Worm (Caenorhabditis elegans) whole organism, L1 larva: Measurements from ENCODE around the gene H28G03.2.
A peak's percentile ranks its signal among the peaks of the same experiment; 100 is the strongest.

Experiments used
- C04F5.9 ChIP-seq: sonication (generic microtip); optimal IDR thresholded peaks from 2 replicates; lab custom pipeline; 2016; ENCODE audit warnings: missing genetic modification characterization, missing compliant biosample characterization
- C34B4.2 ChIP-seq: sonication (generic microtip); optimal IDR thresholded peaks from 2 replicates; lab custom pipeline; 2017; ENCODE audit warnings: mild to moderate bottlenecking, missing genetic modification characterization, missing compliant biosample characterization
- Y116A8C.19 ChIP-seq: sonication (generic microtip); optimal IDR thresholded peaks from 2 replicates; lab custom pipeline; 2016; ENCODE audit warnings: missing compliant biosample characterization, missing genetic modification characterization, borderline replicate concordance
- aha-1 ChIP-seq: fragments of 150-350 bp; optimal IDR thresholded peaks from 2 replicates; lab custom pipeline; 2014; ENCODE audit warnings: missing biosample characterization, missing genetic modification characterization
- alr-1 ChIP-seq: fragments of 200-800 bp; sonication (Bioruptor generic); optimal IDR thresholded peaks from 2 replicates; lab custom pipeline; 2018; ENCODE audit warnings: borderline replicate concordance, mild to moderate bottlenecking, missing genetic modification characterization, missing compliant biosample characterization
- aly-2 ChIP-seq: fragments of 150-350 bp; optimal IDR thresholded peaks from 2 replicates; lab custom pipeline; 2014; ENCODE audit warnings: missing biosample characterization, missing genetic modification characterization
- ceh-63 ChIP-seq: fragments of 200-800 bp; sonication (Bioruptor generic); optimal IDR thresholded peaks from 2 replicates; lab custom pipeline; 2018; ENCODE audit warnings: mild to moderate bottlenecking, missing genetic modification characterization, missing compliant biosample characterization
- ceh-8 ChIP-seq: fragments of 200-800 bp; sonication (Bioruptor generic); optimal IDR thresholded peaks from 2 replicates; lab custom pipeline; 2018; ENCODE audit warnings: mild to moderate bottlenecking, missing genetic modification characterization, moderate library complexity, missing compliant biosample characterization
- ceh-82 ChIP-seq, 3 experiments: fragments of 150-350 bp in 1 of 3; sonication (generic microtip) in 2 of 3; optimal IDR thresholded peaks; 2 replicates each; lab custom pipeline; 2014 to 2017; ENCODE audit warnings: missing biosample characterization in 3 of 3, missing genetic modification characterization in 3 of 3
- ceh-88 ChIP-seq: fragments of 200-800 bp; sonication (Bioruptor generic); IDR thresholded peaks from 2 replicates; pipeline ENCODE4 v1.3.6; 2022; ENCODE audit warnings: missing genetic modification characterization, missing compliant biosample characterization
- ces-1 ChIP-seq: fragments of 150-350 bp; optimal IDR thresholded peaks from 2 replicates; lab custom pipeline; 2014; ENCODE audit warnings: missing biosample characterization, missing genetic modification reagents, missing genetic modification characterization
- dpl-1 ChIP-seq, 3 experiments: fragments of 150-350 bp in 2 of 3; sonication (generic microtip) in 1 of 3; optimal IDR thresholded peaks; 2 replicates each; lab custom pipeline; 2014 to 2017; ENCODE audit warnings: missing biosample characterization in 3 of 3, missing genetic modification characterization in 3 of 3, missing genetic modification reagents in 3 of 3
- dsc-1 ChIP-seq: sonication (generic microtip); optimal IDR thresholded peaks from 2 replicates; lab custom pipeline; 2016; ENCODE audit warnings: mild to moderate bottlenecking, missing genetic modification characterization, missing compliant biosample characterization
- efl-1 ChIP-seq, 4 experiments: fragments of 150-350 bp; optimal IDR thresholded peaks in 3 of 4; peaks in 1 of 4; 1 replicate in 1 of 4; 2 replicates in 3 of 4; lab custom pipeline; 2014; ENCODE audit warnings: missing biosample characterization in 2 of 4, missing genetic modification characterization in 2 of 4, missing genetic modification reagents in 2 of 4
- efl-3 ChIP-seq: fragments of 200-800 bp; sonication (Bioruptor generic); optimal IDR thresholded peaks from 2 replicates; lab custom pipeline; 2018; ENCODE audit warnings: mild to moderate bottlenecking, missing genetic modification characterization, missing compliant biosample characterization
- egl-13 ChIP-seq: sonication (generic microtip); optimal IDR thresholded peaks from 2 replicates; lab custom pipeline; 2016; ENCODE audit warnings: missing genotype, missing genetic modification reagents, missing genetic modification characterization, missing compliant biosample characterization
- egl-27 ChIP-seq, 2 experiments: fragments of 150-350 bp in 1 of 2; sonication (generic microtip); optimal IDR thresholded peaks; 3 replicates each; lab custom pipeline; 2017 to 2018; ENCODE audit warnings: missing biosample characterization in 2 of 2, missing genetic modification characterization in 2 of 2, missing genetic modification reagents in 2 of 2
- elt-2 ChIP-seq: sonication (generic microtip); optimal IDR thresholded peaks from 2 replicates; lab custom pipeline; 2016; ENCODE audit warnings: missing genetic modification characterization, mild to moderate bottlenecking, inconsistent platforms, missing compliant biosample characterization, missing genetic modification reagents
- elt-3 ChIP-seq, 6 experiments: fragments of 150-350 bp in 1 of 6; sonication (generic microtip); optimal IDR thresholded peaks; 2 replicates each; lab custom pipeline; 2017 to 2018; ENCODE audit warnings: missing biosample characterization in 6 of 6, missing genetic modification characterization in 6 of 6, inconsistent platforms in 1 of 6
- fkh-4 ChIP-seq: sonication (generic microtip); optimal IDR thresholded peaks from 2 replicates; lab custom pipeline; 2016; ENCODE audit warnings: missing compliant biosample characterization, missing genetic modification characterization, borderline replicate concordance
- fkh-8 ChIP-seq: sonication (generic microtip); optimal IDR thresholded peaks from 2 replicates; lab custom pipeline; 2016; ENCODE audit warnings: mild to moderate bottlenecking, missing genetic modification characterization, missing compliant biosample characterization
- grh-1 ChIP-seq: fragments of 200-800 bp; sonication (Bioruptor generic); IDR thresholded peaks from 2 replicates; pipeline ENCODE4 v1.3.6; 2022; ENCODE audit warnings: missing genetic modification reagents, missing genetic modification characterization, missing compliant biosample characterization
- hlh-17 ChIP-seq: fragments of 200-800 bp; sonication (Bioruptor generic); optimal IDR thresholded peaks from 2 replicates; lab custom pipeline; 2018; ENCODE audit warnings: missing genetic modification characterization, mild to moderate bottlenecking, missing compliant biosample characterization, moderate library complexity, borderline replicate concordance
- hlh-4 ChIP-seq: sonication (generic microtip); optimal IDR thresholded peaks from 2 replicates; lab custom pipeline; 2016; ENCODE audit warnings: mild to moderate bottlenecking, missing genetic modification characterization, missing compliant biosample characterization
- irx-1 ChIP-seq: sonication (generic microtip); optimal IDR thresholded peaks from 2 replicates; lab custom pipeline; 2016; ENCODE audit warnings: missing genetic modification characterization, missing compliant biosample characterization
- isw-1 ChIP-seq: fragments of 200-800 bp; sonication (Bioruptor generic); IDR thresholded peaks from 2 replicates; pipeline ENCODE4 v1.3.6; 2022; ENCODE audit warnings: missing genetic modification characterization, missing compliant biosample characterization
- jun-1 ChIP-seq: fragments of 150-350 bp; optimal IDR thresholded peaks from 2 replicates; lab custom pipeline; 2014; ENCODE audit warnings: missing biosample characterization, missing genetic modification reagents, missing genetic modification characterization
- lin-14 ChIP-seq: fragments of 200-800 bp; sonication (Bioruptor generic); optimal IDR thresholded peaks from 2 replicates; lab custom pipeline; 2018; ENCODE audit warnings: mild to moderate bottlenecking, missing genetic modification characterization, moderate library complexity, missing compliant biosample characterization
- lin-39 ChIP-seq: fragments of 150-350 bp; optimal IDR thresholded peaks from 2 replicates; lab custom pipeline; 2014; ENCODE audit warnings: missing biosample characterization, missing genetic modification reagents, missing genetic modification characterization
- lir-3 ChIP-seq: sonication (generic microtip); optimal IDR thresholded peaks from 2 replicates; lab custom pipeline; 2016; ENCODE audit warnings: mild to moderate bottlenecking, missing genetic modification characterization, moderate library complexity, missing compliant biosample characterization; ENCODE audit not compliant: poor library complexity
- mab-9 ChIP-seq: fragments of 200-800 bp; sonication (Bioruptor generic); IDR thresholded peaks from 2 replicates; pipeline ENCODE4 v1.3.6; 2022; ENCODE audit warnings: missing genetic modification reagents, missing genetic modification characterization, missing compliant biosample characterization
- mdl-1 ChIP-seq, 2 experiments: fragments of 150-350 bp; optimal IDR thresholded peaks; 2 replicates each; lab custom pipeline; 2014 to 2017; ENCODE audit warnings: missing biosample characterization in 2 of 2, missing genetic modification characterization in 2 of 2, inconsistent platforms in 1 of 2
- mef-2 ChIP-seq: fragments of 150-350 bp; optimal IDR thresholded peaks from 2 replicates; lab custom pipeline; 2014; ENCODE audit warnings: missing biosample characterization, missing genetic modification characterization
- nhr-20 ChIP-seq: sonication (generic microtip); optimal IDR thresholded peaks from 2 replicates; lab custom pipeline; 2016; ENCODE audit warnings: mild to moderate bottlenecking, missing genetic modification characterization, missing compliant biosample characterization
- nhr-71 ChIP-seq: sonication (generic microtip); optimal IDR thresholded peaks from 2 replicates; lab custom pipeline; 2016; ENCODE audit warnings: mild to moderate bottlenecking, missing genetic modification characterization, moderate library complexity, missing compliant biosample characterization
- nhr-76 ChIP-seq: sonication (generic microtip); optimal IDR thresholded peaks from 2 replicates; lab custom pipeline; 2017; ENCODE audit warnings: missing biosample characterization, missing genetic modification characterization
- nhr-77 ChIP-seq: fragments of 150-350 bp; optimal IDR thresholded peaks from 2 replicates; lab custom pipeline; 2014; ENCODE audit warnings: missing biosample characterization, missing genetic modification characterization
- pag-3 ChIP-seq: sonication (generic microtip); optimal IDR thresholded peaks from 2 replicates; lab custom pipeline; 2017; ENCODE audit warnings: missing genetic modification characterization, mild to moderate bottlenecking, missing compliant biosample characterization, antibody characterized with exemption, borderline replicate concordance; ENCODE audit not compliant: insufficient read depth
- pax-3 ChIP-seq: fragments of 200-800 bp; sonication (Bioruptor generic); optimal IDR thresholded peaks from 2 replicates; lab custom pipeline; 2018; ENCODE audit warnings: mild to moderate bottlenecking, missing genetic modification characterization, moderate library complexity, missing compliant biosample characterization
- pqm-1 ChIP-seq: sonication (generic microtip); optimal IDR thresholded peaks from 3 replicates; lab custom pipeline; 2017; ENCODE audit warnings: missing biosample characterization, missing genetic modification characterization
- rnt-1 ChIP-seq: sonication (generic microtip); optimal IDR thresholded peaks from 2 replicates; lab custom pipeline; 2016; ENCODE audit warnings: mild to moderate bottlenecking, missing genetic modification characterization, moderate library complexity, missing compliant biosample characterization
- skn-1 ChIP-seq: fragments of 150-350 bp; optimal IDR thresholded peaks from 2 replicates; lab custom pipeline; 2014; ENCODE audit warnings: missing biosample characterization, missing genetic modification characterization
- snu-23 ChIP-seq: sonication (generic microtip); optimal IDR thresholded peaks from 2 replicates; lab custom pipeline; 2016; ENCODE audit warnings: missing genetic modification characterization, missing compliant biosample characterization
- sptf-1 ChIP-seq: fragments of 150-350 bp; optimal IDR thresholded peaks from 2 replicates; lab custom pipeline; 2014; ENCODE audit warnings: missing biosample characterization, missing genetic modification characterization
- sup-37 ChIP-seq: fragments of 200-800 bp; sonication (Bioruptor generic); optimal IDR thresholded peaks from 2 replicates; lab custom pipeline; 2018; ENCODE audit warnings: mild to moderate bottlenecking, missing genetic modification characterization, missing compliant biosample characterization
- tbx-2 ChIP-seq: sonication (generic microtip); optimal IDR thresholded peaks from 2 replicates; lab custom pipeline; 2016; ENCODE audit warnings: missing genetic modification characterization, missing compliant biosample characterization
- tlp-1 ChIP-seq: fragments of 150-350 bp; optimal IDR thresholded peaks from 2 replicates; lab custom pipeline; 2014; ENCODE audit warnings: missing biosample characterization, missing genetic modification characterization
- unc-130 ChIP-seq: fragments of 150-350 bp; optimal IDR thresholded peaks from 2 replicates; lab custom pipeline; 2017; ENCODE audit warnings: missing biosample characterization, missing genetic modification characterization, inconsistent platforms
- unc-30 ChIP-seq: sonication (generic microtip); optimal IDR thresholded peaks from 2 replicates; lab custom pipeline; 2017; ENCODE audit warnings: missing biosample characterization, missing genetic modification characterization
- unc-98 ChIP-seq: fragments of 200-800 bp; sonication (Bioruptor generic); IDR thresholded peaks from 2 replicates; pipeline ENCODE4 v1.3.6; 2022; ENCODE audit warnings: missing genetic modification characterization, missing compliant biosample characterization
- zag-1 ChIP-seq: fragments of 150-350 bp; optimal IDR thresholded peaks from 2 replicates; lab custom pipeline; 2014; ENCODE audit warnings: missing biosample characterization, missing genetic modification characterization

Gene H28G03.2

DNA sequence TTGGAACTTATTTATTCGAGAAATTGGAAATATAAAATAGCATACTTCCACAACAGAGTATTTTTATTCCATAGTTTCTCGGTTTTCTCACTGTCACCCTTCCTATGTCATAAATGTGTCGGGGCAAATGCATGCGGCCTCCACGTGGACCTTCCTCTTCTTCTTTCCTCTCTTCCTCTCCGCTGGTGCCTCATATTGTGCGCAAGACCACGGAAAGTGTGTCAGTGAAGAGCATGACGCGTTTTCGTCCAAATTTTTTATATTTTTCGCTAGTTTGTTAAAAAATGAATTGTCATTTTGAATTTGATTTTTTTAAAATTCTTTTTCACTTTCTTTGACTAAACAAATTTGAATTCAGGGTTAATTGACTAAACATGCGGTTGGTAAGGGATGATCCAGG lies 40.5 kb upstream of the H28G03.2 start, which contains the start of gene mans-3 (continued):
- TF ChIP-seq pqm-1 (tag; lab: Kevin White, UChicago) (no peak), elt-2 (tag; lab: Kevin White, UChicago) (peak; percentile 74), rnt-1 (peak; percentile 94), Y116A8C.19 (no peak), sup-37 (GFP tag; lab: Kevin White, UChicago) (peak; percentile 67), ceh-82 (tag; optimal IDR thresholded peaks at IDR 0.05; lab: Kevin White, UChicago) (peak; percentile 86 to 89 (median 86)), lin-39 (tag; lab: Kevin White, UChicago) (peak; percentile 78), hlh-4 (no peak), irx-1 (tag; lab: Kevin White, UChicago) (peak; percentile 77), fkh-4 (no peak), pax-3 (tag; lab: Kevin White, UChicago) (peak; percentile 76), pag-3 (tag; lab: Kevin White, UChicago) (no peak), nhr-76 (tag; lab: Kevin White, UChicago) (no peak), nhr-71 (tag; lab: Kevin White, UChicago) (peak; percentile 96), skn-1 (tag; lab: Kevin White, UChicago) (peak; percentile 70), egl-27 (tag; optimal IDR thresholded peaks at IDR 0.05; lab: Kevin White, UChicago) (peak; percentile 31 to 56), nhr-20 (tag; lab: Kevin White, UChicago) (peak; percentile 95), sptf-1 (tag; lab: Kevin White, UChicago) (no peak), alr-1 (tag; lab: Kevin White, UChicago) (no peak), efl-3 (no peak), C34B4.2 (tag; lab: Kevin White, UChicago) (no peak), mdl-1 (tag; optimal IDR thresholded peaks at IDR 0.05; lab: Kevin White, UChicago) (peak; percentile 76 to 99), tbx-2 (tag; lab: Kevin White, UChicago) (peak; percentile 92), jun-1 (tag; lab: Kevin White, UChicago) (peak; percentile 81), hlh-17 (GFP tag; lab: Kevin White, UChicago) (no peak), unc-98 (GFP tag; lab: Robert Waterston, UW) (no peak), elt-3 (tag; optimal IDR thresholded peaks at IDR 0.05; lab: Kevin White, UChicago) (peak in 2 of 6 experiments; percentile 75 to 89), unc-30 (tag; lab: Kevin White, UChicago) (no peak), unc-130 (tag; lab: Kevin White, UChicago) (peak; percentile 70), snu-23 (peak; percentile 97), ceh-8 (GFP tag; lab: Kevin White, UChicago) (peak; percentile 77), ceh-63 (no peak), ces-1 (GFP tag; lab: Kevin White, UChicago) (no peak), efl-1 (optimal IDR thresholded peaks at IDR 0.05; lab: Kevin White, UChicago) (peak; percentile 76 to 77), efl-1 (GFP tag; optimal IDR thresholded peaks at IDR 0.05 in 1 of 2; lab: Kevin White, UChicago) (peak; percentile 70 to 96), ceh-88 (no peak), tlp-1 (no peak), dpl-1 (GFP tag; optimal IDR thresholded peaks at IDR 0.05; lab: Kevin White, UChicago) (peak; percentile 71 to 80 (median 80)), mab-9 (GFP tag; lab: Robert Waterston, UW) (peak; percentile 62), aly-2 (tag; lab: Kevin White, UChicago) (peak; percentile 61), zag-1 (tag; lab: Kevin White, UChicago) (no peak), egl-13 (tag; lab: Kevin White, UChicago) (peak; percentile 84), aha-1 (tag; lab: Kevin White, UChicago) (no peak), grh-1 (GFP tag; lab: Robert Waterston, UW) (peak; percentile 72), mef-2 (tag; lab: Kevin White, UChicago) (peak; percentile 75), fkh-8 (tag; lab: Kevin White, UChicago) (peak; percentile 93), nhr-77 (tag; lab: Kevin White, UChicago) (peak; percentile 80), dsc-1 (tag; lab: Kevin White, UChicago) (peak; percentile 90), lin-14 (GFP tag; lab: Kevin White, UChicago) (peak; percentile 98), C04F5.9 (tag; lab: Kevin White, UChicago) (peak; percentile 36), lir-3 (tag; lab: Kevin White, UChicago) (peak; percentile 58), isw-1 (GFP tag; lab: Robert Waterston, UW) (peak; percentile 69)
